Worm (Caenorhabditis elegans): Measurements from ENCODE around the gene K12B6.4.

Gene K12B6.4

DNA sequence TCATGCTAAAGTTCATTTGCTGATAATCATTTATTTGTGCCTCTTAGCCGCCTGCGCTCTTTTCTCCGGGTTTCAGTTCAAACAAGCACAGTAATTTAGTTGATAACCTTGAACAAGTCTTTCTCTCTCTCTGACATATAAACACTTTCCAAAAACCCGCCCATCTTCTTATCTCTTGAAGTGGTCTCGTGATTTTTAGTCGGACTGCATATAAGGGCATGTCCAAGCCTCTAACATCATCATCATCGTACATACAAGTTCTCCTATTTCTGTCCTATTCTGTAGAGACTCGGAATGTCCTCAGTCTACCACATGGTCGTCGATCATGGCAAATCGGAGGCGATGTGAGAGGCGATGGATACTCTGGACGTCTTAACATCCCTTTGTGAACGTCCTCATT lies 4.9 kb downstream of the K12B6.4 start, which contains the start of gene F31F7.1:
Gene F31F7.1, plus strand, starts transcription at position 235 of the 400 bp plus-strand sequence.
- TF ChIP-seq nhr-28 (tag; optimal IDR thresholded peaks at IDR 0.05): no peak
- TF ChIP-seq mep-1 (tag; optimal IDR thresholded peaks at IDR 0.05): no peak
- no peak for TF ChIP-seq elt-3 (tag; optimal IDR thresholded peaks at IDR 0.05)
- TF ChIP-seq nhr-237 (tag; optimal IDR thresholded peaks at IDR 0.05): no peak
- TF ChIP-seq ham-2 (GFP tag; optimal IDR thresholded peaks at IDR 0.05): no peak

DNA sequence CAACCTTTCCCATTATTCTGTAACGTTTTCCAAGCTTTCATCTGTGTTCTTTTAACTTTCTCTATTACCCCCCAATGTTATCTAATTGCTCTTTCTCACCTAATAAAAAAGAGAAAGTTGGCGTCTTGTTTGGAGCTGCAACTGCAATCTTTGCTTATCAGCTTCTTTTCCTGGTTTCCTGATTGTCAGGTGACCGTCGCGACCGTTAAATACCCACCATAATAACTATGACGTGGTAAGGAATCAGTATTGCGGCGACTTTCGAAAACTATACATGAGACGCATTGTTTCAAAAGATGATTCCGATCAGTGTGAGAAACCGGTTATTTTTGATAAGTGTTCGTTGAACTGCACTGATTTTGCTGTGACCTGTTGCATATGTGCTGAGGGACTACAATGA lies 5.9 kb downstream of the K12B6.4 start:
- no peak for TF ChIP-seq hlh-1 (tag; optimal IDR thresholded peaks at IDR 0.05)
- TF ChIP-seq ztf-11 (tag; optimal IDR thresholded peaks at IDR 0.05): no peak
- TF ChIP-seq ceh-83 (GFP tag; optimal IDR thresholded peaks at IDR 0.05): no peak
- TF ChIP-seq unc-62 (GFP tag; optimal IDR thresholded peaks at IDR 0.05): no peak
- no peak for TF ChIP-seq unc-39 (tag; optimal IDR thresholded peaks at IDR 0.05)
- TF ChIP-seq M03D4.4 (tag; optimal IDR thresholded peaks at IDR 0.05): no peak
- TF ChIP-seq mls-2 (tag; optimal IDR thresholded peaks at IDR 0.05): no peak
- TF ChIP-seq zip-8 (tag; optimal IDR thresholded peaks at IDR 0.05): no peak
- TF ChIP-seq mab-5 (tag; optimal IDR thresholded peaks at IDR 0.05): no peak
- TF ChIP-seq unc-120 (tag; optimal IDR thresholded peaks at IDR 0.05; ENCODE audit: poor library complexity, severe bottlenecking): no peak
- no peak for TF ChIP-seq ham-2 (GFP tag; optimal IDR thresholded peaks at IDR 0.05)
- no peak for TF ChIP-seq lsy-2 (tag; optimal IDR thresholded peaks at IDR 0.05)
- no peak for TF ChIP-seq pha-4 (tag; optimal IDR thresholded peaks at IDR 0.05)
- no peak for TF ChIP-seq bed-3 (GFP tag; optimal IDR thresholded peaks at IDR 0.05)
- TF ChIP-seq cnd-1 (tag; optimal IDR thresholded peaks at IDR 0.05): no peak

DNA sequence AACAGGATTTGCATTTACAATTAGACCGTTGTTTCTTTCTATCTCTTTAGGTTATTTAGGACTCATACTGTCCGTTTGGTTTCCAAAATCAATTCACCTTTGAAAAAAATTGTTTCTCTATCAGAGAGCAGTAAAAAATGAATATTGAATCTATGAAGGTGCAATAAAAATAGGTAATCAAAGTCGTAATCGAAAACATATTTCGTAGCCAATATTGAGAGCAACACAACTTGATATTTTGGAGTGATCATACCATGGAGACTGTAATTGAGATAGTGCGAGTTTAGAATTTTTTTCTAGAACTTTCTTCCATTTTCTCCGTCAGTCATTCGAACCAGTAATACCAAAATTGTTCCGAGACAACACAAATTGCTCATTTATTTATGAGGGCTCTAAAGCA lies 10.5 kb downstream of the K12B6.4 start, which contains the start of gene F31F7.2:
Gene F31F7.2, plus strand, starts transcription at position 301 of the 400 bp plus-strand sequence.
- TF ChIP-seq M03D4.4 (tag; optimal IDR thresholded peaks at IDR 0.05): no peak
- no peak for TF ChIP-seq elt-1 (tag; optimal IDR thresholded peaks at IDR 0.05; ENCODE audit: borderline replicate concordance, insufficient read depth)
- no peak for TF ChIP-seq sem-2 (GFP tag; optimal IDR thresholded peaks at IDR 0.05)
- no peak for TF ChIP-seq ces-1 (GFP tag; optimal IDR thresholded peaks at IDR 0.05)
- no peak for TF ChIP-seq lin-13 (tag; optimal IDR thresholded peaks at IDR 0.05)
- no peak for TF ChIP-seq ham-2 (GFP tag; optimal IDR thresholded peaks at IDR 0.05)
- TF ChIP-seq bed-3 (GFP tag; optimal IDR thresholded peaks at IDR 0.05): no peak
- no peak for TF ChIP-seq ceh-43 (GFP tag; optimal IDR thresholded peaks at IDR 0.05)
- no peak for TF ChIP-seq cnd-1 (tag; optimal IDR thresholded peaks at IDR 0.05)
- no peak for TF ChIP-seq elt-3 (tag; optimal IDR thresholded peaks at IDR 0.05)

DNA sequence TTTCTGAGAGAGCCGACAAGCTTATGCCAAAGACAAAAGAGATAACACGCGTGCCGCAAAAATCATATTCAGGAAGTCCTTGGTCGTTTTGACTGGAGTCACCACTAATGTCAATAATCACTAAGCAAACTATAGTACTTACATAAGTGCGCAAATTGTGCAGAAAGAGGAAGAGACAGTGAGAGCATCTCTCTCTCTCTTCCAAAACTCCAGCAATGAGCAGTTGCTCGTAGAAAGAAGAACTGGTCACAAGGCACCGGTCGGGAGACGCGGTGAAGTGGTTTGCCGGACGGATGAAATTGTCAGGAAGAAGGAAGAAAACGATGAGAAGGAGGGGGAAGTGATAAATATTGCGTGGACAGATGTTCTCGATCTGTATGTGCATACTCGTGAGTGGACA lies 11.0 kb downstream of the K12B6.4 start:
- TF ChIP-seq pha-4 (tag; optimal IDR thresholded peaks at IDR 0.05) (peak; percentile 4), nhr-76 (tag; optimal IDR thresholded peaks at IDR 0.05) (no peak), hlh-1 (tag; optimal IDR thresholded peaks at IDR 0.05) (peak; percentile 81), tbx-8 (GFP tag; optimal IDR thresholded peaks at IDR 0.05) (no peak), nhr-2 (tag; optimal IDR thresholded peaks at IDR 0.05) (no peak), M03D4.4 (tag; optimal IDR thresholded peaks at IDR 0.05) (no peak), ceh-83 (GFP tag; optimal IDR thresholded peaks at IDR 0.05) (no peak), ztf-11 (tag; optimal IDR thresholded peaks at IDR 0.05) (no peak), ceh-43 (GFP tag; optimal IDR thresholded peaks at IDR 0.05) (no peak), nhr-237 (tag; optimal IDR thresholded peaks at IDR 0.05) (peak; percentile 51), zip-8 (tag; optimal IDR thresholded peaks at IDR 0.05) (no peak), nhr-28 (tag; optimal IDR thresholded peaks at IDR 0.05) (no peak), mls-2 (tag; optimal IDR thresholded peaks at IDR 0.05) (no peak), cnd-1 (tag; optimal IDR thresholded peaks at IDR 0.05) (no peak), ham-2 (GFP tag; optimal IDR thresholded peaks at IDR 0.05) (no peak), unc-120 (tag; optimal IDR thresholded peaks at IDR 0.05; ENCODE audit: poor library complexity, severe bottlenecking) (peak; percentile 46)

DNA sequence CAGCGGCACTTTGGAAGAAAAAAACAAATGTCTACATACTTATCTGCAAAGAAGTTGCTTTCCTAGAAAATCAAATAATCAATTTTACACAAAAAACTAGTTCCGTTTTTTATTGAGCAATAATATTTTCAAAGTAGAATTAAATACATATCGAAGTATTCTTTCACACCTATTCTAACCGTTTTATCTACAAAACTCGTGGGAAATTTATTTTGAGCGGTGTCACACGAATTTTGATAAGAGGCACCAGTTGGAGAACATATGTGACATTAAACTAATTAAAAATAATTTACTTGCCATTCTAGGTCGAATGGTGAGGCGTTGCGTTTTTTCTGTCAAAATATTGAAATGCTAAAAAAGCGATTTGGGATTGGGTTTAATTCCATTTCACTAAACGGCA lies 12.1 kb downstream of the K12B6.4 start:
- TF ChIP-seq bed-3 (GFP tag; optimal IDR thresholded peaks at IDR 0.05): no peak
- no peak for TF ChIP-seq nhr-237 (tag; optimal IDR thresholded peaks at IDR 0.05)
- TF ChIP-seq unc-120 (tag; optimal IDR thresholded peaks at IDR 0.05; ENCODE audit: poor library complexity, severe bottlenecking): no peak
- TF ChIP-seq M03D4.4 (tag; optimal IDR thresholded peaks at IDR 0.05): no peak
- TF ChIP-seq ceh-39 (tag; optimal IDR thresholded peaks at IDR 0.05): no peak
- no peak for TF ChIP-seq nhr-2 (tag; optimal IDR thresholded peaks at IDR 0.05)
- TF ChIP-seq nhr-12 (tag; optimal IDR thresholded peaks at IDR 0.05): no peak
- no peak for TF ChIP-seq lin-13 (tag; optimal IDR thresholded peaks at IDR 0.05)
- TF ChIP-seq unc-62 (GFP tag; optimal IDR thresholded peaks at IDR 0.05): no peak
- no peak for TF ChIP-seq ceh-43 (GFP tag; optimal IDR thresholded peaks at IDR 0.05)

DNA sequence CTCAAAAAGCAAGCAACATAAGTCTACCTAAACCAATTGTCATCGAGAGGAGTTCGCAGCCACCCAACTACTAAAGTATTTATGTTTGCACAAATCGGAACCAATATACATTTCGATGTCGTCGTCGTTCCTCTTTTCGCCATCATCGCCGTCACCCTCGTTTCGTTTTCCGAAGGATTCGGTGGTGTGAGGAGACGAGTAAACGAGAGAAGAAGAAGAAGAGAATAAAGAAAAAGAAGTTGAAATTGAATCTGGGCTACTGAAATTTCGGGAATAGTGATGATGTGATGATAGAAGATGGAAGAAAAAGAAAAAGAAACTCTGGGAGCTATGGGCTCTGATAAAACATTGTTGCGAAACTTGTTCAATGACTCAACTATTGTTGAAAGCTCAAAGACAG lies 12.5 kb downstream of the K12B6.4 start:
- TF ChIP-seq pha-4 (tag; optimal IDR thresholded peaks at IDR 0.05) (no peak), nhr-12 (tag; optimal IDR thresholded peaks at IDR 0.05) (no peak), ces-1 (GFP tag; optimal IDR thresholded peaks at IDR 0.05) (peak; percentile 70), elt-3 (tag; optimal IDR thresholded peaks at IDR 0.05) (no peak), M03D4.4 (tag; optimal IDR thresholded peaks at IDR 0.05) (no peak), nhr-76 (tag; optimal IDR thresholded peaks at IDR 0.05) (no peak), lsy-2 (tag; optimal IDR thresholded peaks at IDR 0.05) (no peak), bed-3 (GFP tag; optimal IDR thresholded peaks at IDR 0.05) (no peak), lin-32 (GFP tag; optimal IDR thresholded peaks at IDR 0.05) (no peak)

All from whole organism, mixed stage, embryonic.